Fruit fly (Drosophila melanogaster) whole organism, prepupa: Measurements from ENCODE around the gene RpL27.

Experiments used
- Blimp-1 ChIP-seq: fragments of 200-800 bp; sonication (Bioruptor generic); optimal IDR thresholded peaks from 3 replicates; lab custom pipeline; 2017; ENCODE audit warnings: missing biosample characterization, missing genetic modification characterization, mild to moderate bottlenecking, moderate library complexity, missing genetic modification reagents
- CG10631 ChIP-seq: fragments of 200-800 bp; sonication (Bioruptor generic); optimal IDR thresholded peaks from 2 replicates; lab custom pipeline; 2016; ENCODE audit warnings: missing biosample characterization, missing genetic modification characterization
- CG11294 ChIP-seq: fragments of 200-800 bp; sonication (Bioruptor generic); IDR thresholded peaks from 2 replicates; pipeline ENCODE4 v1.3.6; 2022; ENCODE audit warnings: missing biosample characterization, missing genetic modification characterization
- CG15336 ChIP-seq: fragments of 200-800 bp; sonication (Bioruptor generic); IDR thresholded peaks from 2 replicates; pipeline ENCODE4 v1.3.6; 2022; ENCODE audit warnings: missing biosample characterization, missing genetic modification characterization
- CG1621 ChIP-seq: fragments of 200-800 bp; sonication (Bioruptor generic); optimal IDR thresholded peaks from 3 replicates; lab custom pipeline; 2018; ENCODE audit warnings: missing biosample characterization, mild to moderate bottlenecking, missing genetic modification characterization
- CG16779 ChIP-seq: fragments of 200-800 bp; sonication (Bioruptor generic); optimal IDR thresholded peaks from 3 replicates; lab custom pipeline; 2017; ENCODE audit warnings: missing biosample characterization, mild to moderate bottlenecking, missing genetic modification characterization
- CG3032 ChIP-seq: fragments of 200-800 bp; optimal IDR thresholded peaks from 2 replicates; lab custom pipeline; 2019; ENCODE audit warnings: missing biosample characterization, mild to moderate bottlenecking, missing genetic modification characterization, moderate library complexity
- CG31627 ChIP-seq: fragments of 200-800 bp; sonication (Bioruptor generic); optimal IDR thresholded peaks from 3 replicates; lab custom pipeline; 2016; ENCODE audit warnings: missing biosample characterization, missing genetic modification characterization
- CG32006 ChIP-seq: fragments of 200-800 bp; sonication (Bioruptor generic); optimal IDR thresholded peaks from 3 replicates; lab custom pipeline; 2017; ENCODE audit warnings: missing biosample characterization, mild to moderate bottlenecking, missing genetic modification characterization
- CG4318 ChIP-seq: fragments of 200-800 bp; sonication (Bioruptor generic); optimal IDR thresholded peaks from 3 replicates; lab custom pipeline; 2017; ENCODE audit warnings: missing biosample characterization, mild to moderate bottlenecking, missing genetic modification characterization
- CG6163 ChIP-seq: fragments of 200-800 bp; sonication (Bioruptor generic); IDR thresholded peaks from 3 replicates; pipeline ENCODE4 v1.3.6; 2022; ENCODE audit warnings: missing biosample characterization, missing genetic modification characterization
- CG6276 ChIP-seq: fragments of 200-800 bp; sonication (Bioruptor generic); optimal IDR thresholded peaks from 2 replicates; lab custom pipeline; 2017; ENCODE audit warnings: missing biosample characterization, mild to moderate bottlenecking, missing genetic modification characterization
- CG6792 ChIP-seq: fragments of 200-800 bp; sonication (Bioruptor generic); optimal IDR thresholded peaks from 3 replicates; lab custom pipeline; 2016; ENCODE audit warnings: missing biosample characterization, missing genetic modification characterization
- CG6808 ChIP-seq: fragments of 200-800 bp; sonication (Bioruptor generic); optimal IDR thresholded peaks from 3 replicates; lab custom pipeline; 2017; ENCODE audit warnings: missing biosample characterization, missing genetic modification characterization, mild to moderate bottlenecking, moderate library complexity, missing genetic modification reagents
- CG6854 ChIP-seq: fragments of 200-800 bp; sonication (Bioruptor generic); optimal IDR thresholded peaks from 2 replicates; lab custom pipeline; 2017; ENCODE audit warnings: missing biosample characterization, mild to moderate bottlenecking, missing genetic modification characterization
- CG7368 ChIP-seq: fragments of 200-800 bp; sonication (Bioruptor generic); optimal IDR thresholded peaks from 3 replicates; lab custom pipeline; 2016; ENCODE audit warnings: missing biosample characterization, missing genetic modification characterization
- CG8632 ChIP-seq: fragments of 200-800 bp; sonication (Bioruptor generic); optimal IDR thresholded peaks from 3 replicates; lab custom pipeline; 2016; ENCODE audit warnings: missing biosample characterization, missing genetic modification characterization
- Eip75B ChIP-seq: fragments of 200-800 bp; sonication (Bioruptor generic); optimal IDR thresholded peaks from 3 replicates; lab custom pipeline; 2016; ENCODE audit warnings: missing biosample characterization, missing genetic modification characterization
- Eip78C ChIP-seq: fragments of 200-800 bp; sonication (Bioruptor generic); peaks from one replicate; lab custom pipeline; 2016; ENCODE audit warnings: missing biosample characterization, missing genetic modification characterization
- Eip93F ChIP-seq: fragments of 200-800 bp; sonication (Bioruptor generic); optimal IDR thresholded peaks from 2 replicates; lab custom pipeline; 2016; ENCODE audit warnings: missing biosample characterization, mild to moderate bottlenecking, missing genetic modification characterization
- Gug ChIP-seq: fragments of 200-800 bp; sonication (Bioruptor generic); IDR thresholded peaks from 2 replicates; pipeline ENCODE4 v1.3.6; 2022; ENCODE audit warnings: missing biosample characterization, missing genetic modification characterization
- Hr38 ChIP-seq: sonication (Bioruptor generic); optimal IDR thresholded peaks from 2 replicates; lab custom pipeline; 2016; ENCODE audit warnings: missing biosample characterization, missing genetic modification characterization
- Hr39 ChIP-seq: fragments of 200-800 bp; sonication (Bioruptor generic); optimal IDR thresholded peaks from 2 replicates; lab custom pipeline; 2016; ENCODE audit warnings: missing biosample characterization, missing genetic modification characterization
- Met ChIP-seq: fragments of 200-800 bp; sonication (Bioruptor generic); optimal IDR thresholded peaks from 3 replicates; lab custom pipeline; 2016; ENCODE audit warnings: missing biosample characterization, missing genetic modification characterization
- OdsH ChIP-seq: fragments of 200-800 bp; sonication (Bioruptor generic); optimal IDR thresholded peaks from 3 replicates; lab custom pipeline; 2016; ENCODE audit warnings: missing biosample characterization, missing genetic modification characterization
- Sox102F ChIP-seq: fragments of 200-800 bp; sonication (Bioruptor generic); optimal IDR thresholded peaks from 2 replicates; lab custom pipeline; 2016; ENCODE audit warnings: missing biosample characterization, mild to moderate bottlenecking, missing genetic modification characterization
- Sox15 ChIP-seq: fragments of 200-800 bp; sonication (Bioruptor generic); optimal IDR thresholded peaks from 3 replicates; lab custom pipeline; 2016; ENCODE audit warnings: missing biosample characterization, missing genetic modification characterization
- achi ChIP-seq: fragments of 200-800 bp; sonication (Bioruptor generic); optimal IDR thresholded peaks from 3 replicates; lab custom pipeline; 2016; ENCODE audit warnings: missing biosample characterization, missing genetic modification characterization
- acj6 ChIP-seq: fragments of 200-800 bp; sonication (Bioruptor generic); optimal IDR thresholded peaks from 3 replicates; lab custom pipeline; 2016; ENCODE audit warnings: missing biosample characterization, missing genetic modification characterization
- dac ChIP-seq: fragments of 200-800 bp; sonication (Bioruptor generic); optimal IDR thresholded peaks from 2 replicates; lab custom pipeline; 2017; ENCODE audit warnings: missing biosample characterization, mild to moderate bottlenecking, missing genetic modification characterization
- dsx ChIP-seq: fragments of 200-800 bp; optimal IDR thresholded peaks from 3 replicates; lab custom pipeline; 2019; ENCODE audit warnings: missing biosample characterization, mild to moderate bottlenecking, missing genetic modification characterization, moderate library complexity; ENCODE audit not compliant: poor library complexity, severe bottlenecking
- eg ChIP-seq: fragments of 200-800 bp; sonication (Bioruptor generic); IDR thresholded peaks from 3 replicates; pipeline ENCODE4 v1.3.6; 2022; ENCODE audit warnings: missing biosample characterization, missing genetic modification characterization
- esn ChIP-seq: fragments of 200-800 bp; sonication (Bioruptor generic); optimal IDR thresholded peaks from 2 replicates; lab custom pipeline; 2016; ENCODE audit warnings: missing biosample characterization, mild to moderate bottlenecking, missing genetic modification characterization, moderate library complexity
- fd59A ChIP-seq: fragments of 200-800 bp; sonication (Bioruptor generic); optimal IDR thresholded peaks from 2 replicates; lab custom pipeline; 2017; ENCODE audit warnings: missing biosample characterization, mild to moderate bottlenecking, missing genetic modification characterization, missing genetic modification reagents
- fd85E ChIP-seq: fragments of 200-800 bp; sonication (Bioruptor generic); optimal IDR thresholded peaks from 3 replicates; lab custom pipeline; 2016; ENCODE audit warnings: missing biosample characterization, missing genetic modification characterization
- fkh ChIP-seq: fragments of 200-800 bp; sonication (Bioruptor generic); optimal IDR thresholded peaks from 3 replicates; lab custom pipeline; 2017; ENCODE audit warnings: missing biosample characterization, mild to moderate bottlenecking, missing genetic modification characterization, moderate library complexity
- lz ChIP-seq: fragments of 200-800 bp; sonication (Bioruptor generic); optimal IDR thresholded peaks from 3 replicates; lab custom pipeline; 2016; ENCODE audit warnings: missing biosample characterization, missing genetic modification characterization
- net ChIP-seq: fragments of 200-800 bp; sonication (Bioruptor generic); optimal IDR thresholded peaks from 3 replicates; lab custom pipeline; 2016; ENCODE audit warnings: missing biosample characterization, missing genetic modification characterization
- pdm3 ChIP-seq: fragments of 200-800 bp; sonication (Bioruptor generic); optimal IDR thresholded peaks from 3 replicates; lab custom pipeline; 2016; ENCODE audit warnings: missing biosample characterization, missing genetic modification characterization
- spab ChIP-seq: fragments of 200-800 bp; sonication (Bioruptor generic); optimal IDR thresholded peaks from 2 replicates; lab custom pipeline; 2017; ENCODE audit warnings: missing biosample characterization, mild to moderate bottlenecking, missing genetic modification characterization, missing genetic modification reagents
- ss ChIP-seq, 2 experiments: fragments of 200-800 bp; sonication (Bioruptor generic); optimal IDR thresholded peaks; 2 replicates in 1 of 2; 3 replicates in 1 of 2; lab custom pipeline; 2017 to 2018; ENCODE audit warnings: mild to moderate bottlenecking in 2 of 2, missing biosample characterization in 2 of 2, missing genetic modification characterization in 2 of 2, moderate library complexity in 1 of 2
- svp ChIP-seq: fragments of 200-800 bp; sonication (Bioruptor generic); peaks from one replicate; lab custom pipeline; 2016; ENCODE audit warnings: missing biosample characterization, missing genetic modification characterization
- vri ChIP-seq: fragments of 200-800 bp; sonication (Bioruptor generic); optimal IDR thresholded peaks from 3 replicates; lab custom pipeline; 2016; ENCODE audit warnings: missing biosample characterization, mild to moderate bottlenecking, missing genetic modification characterization

The RpL27 gene

DNA sequence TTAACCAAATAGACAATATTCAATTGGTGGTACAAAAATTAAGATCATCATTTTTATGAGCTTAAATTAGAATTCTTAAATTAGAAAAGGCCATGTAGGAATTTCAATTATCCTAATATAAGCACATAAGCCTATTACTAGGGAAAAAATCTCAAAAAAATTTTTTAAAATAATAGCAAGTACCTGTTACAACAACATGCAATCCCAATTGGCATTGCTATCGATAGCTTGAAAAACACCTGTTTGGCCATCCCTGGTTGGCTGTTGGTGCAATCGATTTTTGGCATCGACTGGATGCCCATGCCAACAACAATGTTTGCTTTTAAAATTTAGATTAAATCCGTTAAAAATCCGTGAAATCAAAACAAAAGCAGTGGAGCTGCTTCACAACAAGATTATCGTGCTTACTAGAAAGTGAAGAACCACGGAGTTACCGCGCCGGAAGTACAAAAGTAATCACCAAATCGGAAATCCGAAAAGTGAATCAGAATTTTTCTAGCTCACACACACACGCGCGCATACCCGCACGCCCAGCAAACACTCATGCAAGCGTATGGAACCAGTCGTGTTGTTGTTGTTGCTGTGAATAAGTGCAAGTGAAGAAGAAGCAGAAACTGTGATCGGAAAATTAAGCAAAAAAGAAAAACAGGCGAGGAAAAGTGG lies 23.2 kb downstream of the RpL27 start, which contains the start of gene RASSF8 (continued):
- TF ChIP-seq CG15336 (GFP tag; lab: Robert Waterston, UW) (no peak), Sox15 (GFP tag; lab: Kevin White, UChicago) (no peak), vri (no peak), Sox102F (no peak), CG4318 (GFP tag; lab: Kevin White, UChicago) (no peak), ss (GFP tag; optimal IDR thresholded peaks at IDR 0.05; lab: Kevin White, UChicago) (no peak), Hr38 (GFP tag; lab: Kevin White, UChicago) (no peak), Met (no peak), fd59A (GFP tag; lab: Kevin White, UChicago) (no peak), CG6808 (GFP tag; lab: Kevin White, UChicago) (no peak), esn (peak; percentile 39), CG6792 (GFP tag; lab: Kevin White, UChicago) (no peak), OdsH (peak; percentile 15), CG8632 (no peak), CG6276 (GFP tag; lab: Kevin White, UChicago) (peak; percentile 53), CG10631 (GFP tag; lab: Kevin White, UChicago) (no peak), Eip93F (GFP tag; lab: Kevin White, UChicago) (no peak), svp (GFP tag; lab: Kevin White, UChicago) (no peak), CG6163 (GFP tag; lab: Robert Waterston, UW) (no peak; the same call in 1 of the 3 replicates), Blimp-1 (peak; percentile 79), CG6854 (GFP tag; lab: Kevin White, UChicago) (no peak), Eip78C (peak; percentile 71), Hr39 (GFP tag; lab: Kevin White, UChicago) (peak; percentile 3), pdm3 (peak; percentile 15), CG7368 (GFP tag; lab: Kevin White, UChicago) (no peak), fd85E (GFP tag; lab: Kevin White, UChicago) (no peak), CG1621 (no peak), Eip75B (GFP tag; lab: Kevin White, UChicago) (no peak), CG3032 (no peak), fkh (GFP tag; lab: Kevin White, UChicago) (peak; percentile 73), acj6 (GFP tag; lab: Kevin White, UChicago) (peak; percentile 23), dac (GFP tag; lab: Kevin White, UChicago) (no peak), spab (GFP tag; lab: Kevin White, UChicago) (no peak), CG11294 (GFP tag; lab: Robert Waterston, UW) (no peak), Gug (GFP tag; lab: Robert Waterston, UW) (no peak), net (no peak), eg (GFP tag; lab: Robert Waterston, UW) (peak; percentile 7; the same call in 1 of the 3 replicates), lz (peak; percentile 24), dsx (GFP tag; lab: Kevin White, UChicago) (peak; percentile 95), CG32006 (GFP tag; lab: Kevin White, UChicago) (no peak), CG31627 (GFP tag; lab: Kevin White, UChicago) (peak; percentile 20)

DNA sequence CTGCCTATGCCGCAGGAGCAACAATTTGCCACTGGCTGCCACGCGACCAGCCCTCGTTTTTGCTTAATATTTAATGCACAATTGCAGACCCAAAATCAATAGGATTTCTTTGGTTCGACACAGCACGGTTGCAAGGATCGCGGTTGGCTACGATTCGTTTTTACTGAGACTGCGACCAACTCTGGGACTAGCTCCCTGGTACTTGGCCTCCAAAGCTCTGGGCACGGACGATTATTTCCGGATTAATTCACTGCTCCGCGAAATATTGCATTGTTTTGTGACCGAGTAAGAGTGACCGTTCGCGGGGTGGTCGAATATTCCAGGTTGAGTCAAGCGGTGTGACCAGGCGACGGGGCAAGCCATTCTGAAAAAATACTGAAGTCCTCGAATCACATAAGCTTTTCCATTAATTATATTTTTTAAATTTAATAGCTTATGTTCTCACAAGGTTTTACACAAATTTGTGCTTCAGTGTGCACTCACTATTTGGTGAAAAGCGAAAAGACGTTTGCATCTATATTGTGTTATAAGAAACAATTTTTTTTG lies 23.8 kb downstream of the RpL27 start, which contains the start of gene Tnks:
Gene Tnks (minus strand): TSS at position 302 of the 546 bp plus-strand sequence.
- TF ChIP-seq Eip78C (peak; percentile 76), lz (no peak), CG16779 (no peak), CG6792 (GFP tag; lab: Kevin White, UChicago) (no peak), achi (no peak), CG3032 (no peak), CG6163 (GFP tag; lab: Robert Waterston, UW) (peak; percentile 30; the same call in 1 of the 3 replicates), OdsH (peak; percentile 5), pdm3 (no peak), fkh (GFP tag; lab: Kevin White, UChicago) (no peak), Gug (GFP tag; lab: Robert Waterston, UW) (no peak), CG6854 (GFP tag; lab: Kevin White, UChicago) (peak; percentile 66), Hr38 (GFP tag; lab: Kevin White, UChicago) (no peak), CG32006 (GFP tag; lab: Kevin White, UChicago) (no peak), Sox102F (peak; percentile 8), svp (GFP tag; lab: Kevin White, UChicago) (peak; percentile 75), CG10631 (GFP tag; lab: Kevin White, UChicago) (peak; percentile 33), vri (no peak)
